Worm (Caenorhabditis elegans) whole organism, L4 larva: ENCODE data around the gene metl-1.

Experiments used
- D1046.2 ChIP-seq: fragments of 200-800 bp; sonication (Bioruptor generic); IDR thresholded peaks from 2 replicates; pipeline ENCODE4 v1.3.6; 2022; ENCODE audit warnings: missing genetic modification characterization, missing compliant biosample characterization
- F37D6.2 ChIP-seq: sonication (generic microtip); optimal IDR thresholded peaks from 2 replicates; lab custom pipeline; 2016; ENCODE audit warnings: mild to moderate bottlenecking, missing genetic modification characterization, missing compliant biosample characterization
- F44E2.7 ChIP-seq: fragments of 200-800 bp; sonication (Bioruptor generic); IDR thresholded peaks from 2 replicates; pipeline ENCODE4 v2.1.2; 2022; ENCODE audit warnings: missing genetic modification characterization, missing compliant biosample characterization
- T20F7.1 ChIP-seq: fragments of 200-800 bp; sonication (Bioruptor generic); optimal IDR thresholded peaks from 2 replicates; lab custom pipeline; 2018; ENCODE audit warnings: mild to moderate bottlenecking, missing genetic modification characterization, missing compliant biosample characterization
- Y105C5A.15 ChIP-seq: fragments of 200-800 bp; sonication (Bioruptor generic); IDR thresholded peaks from 2 replicates; pipeline ENCODE4 v1.3.6; 2022; ENCODE audit warnings: missing genetic modification characterization, missing compliant biosample characterization
- Y75B8A.6 ChIP-seq: fragments of 200-800 bp; sonication (Bioruptor generic); IDR thresholded peaks from 2 replicates; pipeline ENCODE4 v1.3.6; 2022; ENCODE audit warnings: missing genetic modification reagents, missing genetic modification characterization, missing compliant biosample characterization
- ZK546.5 ChIP-seq, 2 experiments: sonication (generic microtip); optimal IDR thresholded peaks; 2 replicates each; lab custom pipeline; 2017; ENCODE audit warnings: missing biosample characterization in 2 of 2, missing genetic modification characterization in 2 of 2
- attf-4 ChIP-seq: sonication (generic microtip); optimal IDR thresholded peaks from 3 replicates; lab custom pipeline; 2017; ENCODE audit warnings: missing biosample characterization, missing genetic modification characterization
- ceh-28 ChIP-seq: fragments of 150-350 bp; optimal IDR thresholded peaks from 2 replicates; lab custom pipeline; 2014; ENCODE audit warnings: missing biosample characterization, missing genetic modification reagents, missing genetic modification characterization
- ceh-44 ChIP-seq: fragments of 200-800 bp; sonication (Bioruptor generic); IDR thresholded peaks from 2 replicates; pipeline ENCODE4 v1.3.6; 2022; ENCODE audit warnings: missing genetic modification reagents, missing genetic modification characterization, missing compliant biosample characterization
- ces-1 ChIP-seq: fragments of 150-350 bp; sonication (generic microtip); optimal IDR thresholded peaks from 4 replicates; lab custom pipeline; 2014; ENCODE audit warnings: missing biosample characterization, missing genetic modification reagents, missing genetic modification characterization
- cey-2 ChIP-seq: sonication (generic microtip); optimal IDR thresholded peaks from 3 replicates; lab custom pipeline; 2017; ENCODE audit warnings: missing genetic modification characterization, mild to moderate bottlenecking, missing compliant biosample characterization, antibody characterized with exemption, borderline replicate concordance; ENCODE audit not compliant: insufficient read depth
- dmd-6 ChIP-seq: fragments of 200-800 bp; sonication (Bioruptor generic); IDR thresholded peaks from 2 replicates; pipeline ENCODE4 v1.3.6; 2022; ENCODE audit warnings: missing genetic modification reagents, missing genetic modification characterization, missing compliant biosample characterization
- duxl-1 ChIP-seq: sonication (generic microtip); optimal IDR thresholded peaks from 2 replicates; lab custom pipeline; 2016; ENCODE audit warnings: mild to moderate bottlenecking, missing genetic modification characterization, moderate library complexity, missing compliant biosample characterization; ENCODE audit not compliant: poor library complexity
- dve-1 ChIP-seq: sonication (generic microtip); optimal IDR thresholded peaks from 2 replicates; lab custom pipeline; 2017; ENCODE audit warnings: antibody characterized with exemption, mild to moderate bottlenecking, missing genetic modification characterization, missing compliant biosample characterization; ENCODE audit not compliant: insufficient read depth
- egl-43 ChIP-seq: fragments of 200-800 bp; sonication (Bioruptor generic); IDR thresholded peaks from 2 replicates; pipeline ENCODE4 v1.3.6; 2022; ENCODE audit warnings: missing genetic modification reagents, missing genetic modification characterization, missing compliant biosample characterization
- lin-13 ChIP-seq: fragments of 150-350 bp; optimal IDR thresholded peaks from 2 replicates; lab custom pipeline; 2014; ENCODE audit warnings: missing biosample characterization, missing genetic modification reagents, missing genetic modification characterization
- lin-38 ChIP-seq: fragments of 200-800 bp; sonication (Bioruptor generic); IDR thresholded peaks from 2 replicates; pipeline ENCODE4 v1.3.6; 2022; ENCODE audit warnings: missing genetic modification reagents, missing genetic modification characterization, missing compliant biosample characterization
- lin-39 ChIP-seq: fragments of 150-350 bp; optimal IDR thresholded peaks from 2 replicates; lab custom pipeline; 2014; ENCODE audit warnings: missing biosample characterization, missing genetic modification reagents, missing genetic modification characterization
- lir-3 ChIP-seq: sonication (generic microtip); optimal IDR thresholded peaks from 2 replicates; lab custom pipeline; 2016; ENCODE audit warnings: mild to moderate bottlenecking, missing genetic modification characterization, missing compliant biosample characterization
- lsy-2 ChIP-seq, 2 experiments: fragments of 150-350 bp in 1 of 2; sonication (generic microtip) in 1 of 2; optimal IDR thresholded peaks; 2 replicates each; lab custom pipeline; 2014 to 2017; ENCODE audit warnings: missing biosample characterization in 2 of 2, missing genetic modification characterization in 2 of 2
- madf-5 ChIP-seq, 2 experiments: fragments of 200-800 bp; sonication (Bioruptor generic); IDR thresholded peaks; 2 replicates each; pipeline ENCODE4 v1.3.6; 2022; ENCODE audit warnings: missing compliant biosample characterization in 2 of 2, missing genetic modification characterization in 2 of 2
- madf-9 ChIP-seq: fragments of 200-800 bp; sonication (Bioruptor generic); conservative IDR thresholded peaks from 2 replicates; pipeline ENCODE4 v1.3.6; 2022; ENCODE audit warnings: missing genetic modification reagents, missing genetic modification characterization, missing compliant biosample characterization
- mdl-1 ChIP-seq, 2 experiments: fragments of 150-350 bp in 1 of 2; sonication (generic microtip) in 1 of 2; optimal IDR thresholded peaks; 2 replicates each; lab custom pipeline; 2014 to 2017; ENCODE audit warnings: missing biosample characterization in 2 of 2, missing genetic modification characterization in 2 of 2
- mep-1 ChIP-seq: fragments of 150-350 bp; sonication (generic microtip); optimal IDR thresholded peaks from 3 replicates; lab custom pipeline; 2014; ENCODE audit warnings: missing biosample characterization, missing genetic modification characterization
- mes-2 ChIP-seq: sonication (generic microtip); optimal IDR thresholded peaks from 2 replicates; lab custom pipeline; 2016; ENCODE audit warnings: missing genotype, mild to moderate bottlenecking, missing genetic modification characterization, missing compliant biosample characterization; ENCODE audit not compliant: poor library complexity, severe bottlenecking
- nhr-11 ChIP-seq: fragments of 150-350 bp; optimal IDR thresholded peaks from 2 replicates; lab custom pipeline; 2014; ENCODE audit warnings: missing biosample characterization, missing genetic modification characterization
- nhr-111 ChIP-seq: fragments of 200-800 bp; sonication (Bioruptor generic); optimal IDR thresholded peaks from 2 replicates; lab custom pipeline; 2018; ENCODE audit warnings: mild to moderate bottlenecking, missing genetic modification characterization, missing compliant biosample characterization
- nhr-42 ChIP-seq: fragments of 200-800 bp; sonication (Bioruptor generic); IDR thresholded peaks from 2 replicates; pipeline ENCODE4 v1.3.6; 2022; ENCODE audit warnings: missing genetic modification characterization, missing compliant biosample characterization
- nhr-48 ChIP-seq: sonication (generic microtip); optimal IDR thresholded peaks from 2 replicates; lab custom pipeline; 2016; ENCODE audit warnings: mild to moderate bottlenecking, missing genetic modification characterization, missing compliant biosample characterization
- nhr-76 ChIP-seq: fragments of 150-350 bp; optimal IDR thresholded peaks from 2 replicates; lab custom pipeline; 2014; ENCODE audit warnings: missing biosample characterization, missing genetic modification characterization
- pha-4 ChIP-seq, 2 experiments: fragments of 150-350 bp in 1 of 2; fragments of 200-800 bp in 1 of 2; sonication (Bioruptor generic) in 1 of 2; IDR thresholded peaks in 1 of 2; optimal IDR thresholded peaks in 1 of 2; 2 replicates each; pipeline versions ENCODE4 v1.3.6 to Lab custom; 2014 to 2022; ENCODE audit warnings: missing genetic modification characterization in 2 of 2, missing genetic modification reagents in 2 of 2, missing biosample characterization in 1 of 2, missing compliant biosample characterization in 1 of 2
- pqm-1 ChIP-seq: sonication (generic microtip); optimal IDR thresholded peaks from 2 replicates; lab custom pipeline; 2017; ENCODE audit warnings: missing biosample characterization, missing genetic modification characterization
- rbr-2 ChIP-seq: sonication (generic microtip); optimal IDR thresholded peaks from 2 replicates; lab custom pipeline; 2016; ENCODE audit warnings: missing genotype, missing genetic modification characterization, missing compliant biosample characterization
- set-16 ChIP-seq: fragments of 200-800 bp; sonication (Bioruptor generic); IDR thresholded peaks from 2 replicates; pipeline ENCODE4 v1.3.6; 2022; ENCODE audit warnings: missing genetic modification reagents, missing genetic modification characterization, missing compliant biosample characterization
- snpc-4 ChIP-seq: fragments of 150-350 bp; optimal IDR thresholded peaks from 2 replicates; lab custom pipeline; 2014; ENCODE audit warnings: missing biosample characterization, missing genetic modification characterization
- spr-1 ChIP-seq: sonication (generic microtip); optimal IDR thresholded peaks from 2 replicates; lab custom pipeline; 2016; ENCODE audit warnings: mild to moderate bottlenecking, missing genetic modification characterization, missing compliant biosample characterization
- spr-3 ChIP-seq: fragments of 200-800 bp; sonication (Bioruptor generic); optimal IDR thresholded peaks from 2 replicates; lab custom pipeline; 2018; ENCODE audit warnings: mild to moderate bottlenecking, missing genetic modification characterization, missing compliant biosample characterization
- tag-97 ChIP-seq: fragments of 200-800 bp; sonication (Bioruptor generic); IDR thresholded peaks from 2 replicates; pipeline ENCODE4 v1.3.6; 2022; ENCODE audit warnings: missing genetic modification characterization, missing compliant biosample characterization
- tra-1 ChIP-seq: fragments of 200-800 bp; sonication (Bioruptor generic); IDR thresholded peaks from 2 replicates; pipeline ENCODE4 v1.3.6; 2022; ENCODE audit warnings: missing genetic modification reagents, missing genetic modification characterization, missing compliant biosample characterization
- zip-11 ChIP-seq: fragments of 200-800 bp; sonication (Bioruptor generic); IDR thresholded peaks from 2 replicates; pipeline ENCODE4 v1.3.6; 2022; ENCODE audit warnings: missing genetic modification characterization, missing compliant biosample characterization

metl-1 gene

DNA sequence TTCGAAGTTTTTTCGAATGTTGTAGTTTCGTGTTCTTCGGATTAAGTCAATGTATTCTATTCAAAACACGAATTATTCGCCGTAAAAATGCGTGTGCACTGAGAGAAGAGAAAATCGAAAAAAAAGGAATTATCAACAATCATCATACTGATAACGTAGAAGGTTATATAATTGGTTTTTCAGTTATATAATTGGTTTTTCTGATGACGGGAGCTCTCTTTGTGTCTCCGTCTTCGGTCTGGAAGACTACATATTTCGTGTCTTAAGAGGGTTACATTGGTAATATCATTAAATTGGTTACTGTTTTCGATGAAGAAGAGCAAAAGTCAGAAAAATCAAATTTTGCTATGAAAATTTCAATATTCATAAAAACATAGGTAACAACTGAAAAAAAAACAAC lies 13.5 kb downstream of the metl-1 start (continued):
- TF ChIP-seq dmd-6 (GFP tag; lab: Robert Waterston, UW) = peak; percentile 27; the same call in 1 of the 2 replicates
- TF ChIP-seq zip-11 (GFP tag; lab: Robert Waterston, UW) = no peak
- TF ChIP-seq F37D6.2 (tag; lab: Kevin White, UChicago) = no peak
- TF ChIP-seq ces-1 = no peak
- no peak for TF ChIP-seq attf-4
- TF ChIP-seq set-16 = no peak
- no peak for TF ChIP-seq nhr-42 (GFP tag; lab: Robert Waterston, UW)
- no peak for TF ChIP-seq rbr-2
- no peak for TF ChIP-seq lin-39 (tag; lab: Kevin White, UChicago)
- TF ChIP-seq spr-3 (GFP tag; lab: Kevin White, UChicago) = no peak
- TF ChIP-seq snpc-4 (tag; lab: Kevin White, UChicago) = no peak
- no peak for TF ChIP-seq T20F7.1 (GFP tag; lab: Kevin White, UChicago)
- TF ChIP-seq pqm-1 = peak; percentile 54
- TF ChIP-seq Y105C5A.15 (GFP tag; lab: Robert Waterston, UW) = no peak
- no peak for TF ChIP-seq madf-9 (GFP tag; lab: Robert Waterston, UW)
- peak; percentile 39 for TF ChIP-seq dve-1
- TF ChIP-seq lin-13 = no peak
- TF ChIP-seq egl-43 (GFP tag; lab: Robert Waterston, UW) = no peak
- no peak for TF ChIP-seq tag-97
- no peak for TF ChIP-seq mdl-1 (tag; optimal IDR thresholded peaks at IDR 0.05; lab: Kevin White, UChicago)
- no peak for TF ChIP-seq D1046.2 (GFP tag; lab: Robert Waterston, UW)
- no peak for TF ChIP-seq tra-1 (GFP tag; lab: Robert Waterston, UW)
- TF ChIP-seq madf-5 (GFP tag; IDR thresholded peaks at IDR 0.05; lab: Robert Waterston, UW) = no peak
- no peak for TF ChIP-seq nhr-48 (tag; lab: Kevin White, UChicago)
- TF ChIP-seq nhr-76 (tag; lab: Kevin White, UChicago) = no peak
- no peak for TF ChIP-seq F44E2.7 (GFP tag; lab: Robert Waterston, UW)
- TF ChIP-seq ZK546.5 (tag; optimal IDR thresholded peaks at IDR 0.05; lab: Kevin White, UChicago) = no peak
- TF ChIP-seq cey-2 (tag; lab: Kevin White, UChicago) = no peak
- TF ChIP-seq duxl-1 = no peak
- TF ChIP-seq lir-3 (tag; lab: Kevin White, UChicago) = no peak
- no peak for TF ChIP-seq nhr-111 (GFP tag; lab: Kevin White, UChicago)
- TF ChIP-seq, all 104 proteins: peak for 9

DNA sequence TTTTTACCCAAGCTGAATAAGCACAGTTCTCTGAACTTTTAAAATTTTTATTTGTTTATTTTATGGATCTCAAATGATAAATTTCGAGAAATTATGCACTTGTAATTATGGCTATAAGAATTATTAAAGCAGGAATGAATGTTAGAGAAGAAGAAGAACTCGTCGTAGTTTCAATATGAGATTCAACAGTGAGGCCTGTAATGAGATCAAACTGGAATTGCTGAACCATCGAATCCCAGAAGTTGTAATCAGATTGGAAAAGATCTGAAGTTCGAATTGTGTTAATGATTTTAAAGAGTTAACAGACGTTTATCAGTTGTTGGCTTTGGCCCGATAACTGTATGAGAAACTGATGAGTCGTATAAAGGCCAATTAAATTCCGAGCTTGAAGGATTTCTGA lies 17.7 kb downstream of the metl-1 start:
- TF ChIP-seq mes-2 (tag; lab: Kevin White, UChicago) (peak; percentile 25), ceh-28 (tag; lab: Kevin White, UChicago) (no peak), spr-1 (no peak), Y75B8A.6 (no peak), ceh-44 (GFP tag; lab: Robert Waterston, UW) (no peak), pha-4 (GFP tag; IDR thresholded peaks at IDR 0.05; lab: Robert Waterston, UW) (no peak), pha-4 (tag; optimal IDR thresholded peaks at IDR 0.05; lab: Kevin White, UChicago) (no peak), lsy-2 (tag; optimal IDR thresholded peaks at IDR 0.05; lab: Kevin White, UChicago) (no peak), mep-1 (tag; lab: Kevin White, UChicago) (peak; percentile 5), tag-97 (no peak), nhr-11 (tag; lab: Kevin White, UChicago) (no peak), lin-38 (GFP tag; lab: Robert Waterston, UW) (peak; percentile 30)
